Worm (Caenorhabditis elegans): Measurements from ENCODE around the gene Y111B2A.12.
A peak's percentile ranks its signal among the peaks of the same experiment; 100 is the strongest.

The Y111B2A.12 gene

ce11 chrIII:12624466-12624865 lies 15.4 kb downstream of the Y111B2A.12 start, which contains the start of gene gtf-2A2:
TSS of gene gtf-2A2 (plus strand) at chrIII:12624766.
- TF ChIP-seq lsy-2 (tag; optimal IDR thresholded peaks at IDR 0.05) (no peak), nhr-11 (tag; optimal IDR thresholded peaks at IDR 0.05) (no peak), sdz-12 (GFP tag; optimal IDR thresholded peaks at IDR 0.05) (no peak), nhr-111 (GFP tag; optimal IDR thresholded peaks at IDR 0.05) (no peak), ZK337.2 (GFP tag; IDR thresholded peaks at IDR 0.05) (no peak), daf-12 (tag; optimal IDR thresholded peaks at IDR 0.05) (no peak), lin-29 (GFP tag; IDR thresholded peaks at IDR 0.05) (no peak), madf-9 (GFP tag; conservative IDR thresholded peaks at IDR 0.05) (no peak), attf-4 (tag; optimal IDR thresholded peaks at IDR 0.05) (no peak), nhr-42 (GFP tag; IDR thresholded peaks at IDR 0.05) (no peak), egl-43 (GFP tag; IDR thresholded peaks at IDR 0.05) (no peak), Y48G9A.11 (GFP tag; IDR thresholded peaks at IDR 0.05) (no peak), dmd-8 (GFP tag; IDR thresholded peaks at IDR 0.05) (no peak)

ce11 chrIII:12625875-12626649 lies 17.0 kb downstream of the Y111B2A.12 start, which contains the start of gene pqn-80:
TSS of gene pqn-80 (plus strand) at chrIII:12626568.
- TF ChIP-seq D1046.2 (GFP tag; IDR thresholded peaks at IDR 0.05): no peak
- TF ChIP-seq arid-1 (GFP tag; conservative IDR thresholded peaks at IDR 0.05): no peak
- TF ChIP-seq aha-1 (tag): peak; percentile 68
- peak in 1 of 2 experiments; percentile 36 for TF ChIP-seq unc-62 (GFP tag; optimal IDR thresholded peaks at IDR 0.05 in 1 of 2)
- TF ChIP-seq unc-62 (tag; optimal IDR thresholded peaks at IDR 0.05): no peak
- TF ChIP-seq lsy-2 (tag; optimal IDR thresholded peaks at IDR 0.05): peak in 1 of 2 experiments; percentile 84
- TF ChIP-seq mes-2 (tag; optimal IDR thresholded peaks at IDR 0.05; ENCODE audit: poor library complexity, severe bottlenecking): peak; percentile 64
- TF ChIP-seq T26A8.4 (GFP tag; IDR thresholded peaks at IDR 0.05): 0 out of 2 replicates have a peak, but pooled peaks have one; percentile 21
- no peak for TF ChIP-seq sdz-12 (GFP tag; optimal IDR thresholded peaks at IDR 0.05)
- no peak for TF ChIP-seq F10B5.3 (tag; optimal IDR thresholded peaks at IDR 0.05)
- no peak for TF ChIP-seq nhr-111 (GFP tag; optimal IDR thresholded peaks at IDR 0.05)
- peak; percentile 22 for TF ChIP-seq dve-1 (tag; optimal IDR thresholded peaks at IDR 0.05; ENCODE audit: insufficient read depth)
- TF ChIP-seq fkh-10 (GFP tag; optimal IDR thresholded peaks at IDR 0.05): peak; percentile 24
- peak; percentile 45 for TF ChIP-seq mep-1 (tag; optimal IDR thresholded peaks at IDR 0.05)
- 0 out of 2 replicates have a peak, but pooled peaks have one; percentile 38 for TF ChIP-seq mdt-29 (GFP tag; IDR thresholded peaks at IDR 0.05)
- TF ChIP-seq hmg-1.1 (GFP tag; IDR thresholded peaks at IDR 0.05): peak; percentile 20; the same call in 1 of the 2 replicates
- no peak for TF ChIP-seq ztf-11 (tag; optimal IDR thresholded peaks at IDR 0.05)
- peak; percentile 11 for TF ChIP-seq rbr-2 (tag; optimal IDR thresholded peaks at IDR 0.05)
- TF ChIP-seq T20F7.1 (GFP tag; optimal IDR thresholded peaks at IDR 0.05): no peak
- peak; percentile 94 for TF ChIP-seq dpl-1 (GFP tag; optimal IDR thresholded peaks at IDR 0.05)
- peak; percentile 8 for TF ChIP-seq nhr-6 (tag; optimal IDR thresholded peaks at IDR 0.05)
- TF ChIP-seq dmd-9 (GFP tag; IDR thresholded peaks at IDR 0.05): 0 out of 2 replicates have a peak, but pooled peaks have one; percentile 30
- no peak for TF ChIP-seq set-16 (GFP tag; IDR thresholded peaks at IDR 0.05)
- peak; percentile 96 for TF ChIP-seq lin-38 (GFP tag; IDR thresholded peaks at IDR 0.05)
- TF ChIP-seq jun-1 (tag; optimal IDR thresholded peaks at IDR 0.05): no peak
- TF ChIP-seq hlh-30 (tag; optimal IDR thresholded peaks at IDR 0.05; ENCODE audit: insufficient read depth): peak; percentile 48
- peak; percentile 9 for TF ChIP-seq lin-13 (GFP tag; optimal IDR thresholded peaks at IDR 0.05)
- TF ChIP-seq attf-4 (tag; optimal IDR thresholded peaks at IDR 0.05): no peak
- 0 out of 2 replicates have a peak, but pooled peaks have one; percentile 38 for TF ChIP-seq Y48G9A.11 (GFP tag; IDR thresholded peaks at IDR 0.05)

DNA sequence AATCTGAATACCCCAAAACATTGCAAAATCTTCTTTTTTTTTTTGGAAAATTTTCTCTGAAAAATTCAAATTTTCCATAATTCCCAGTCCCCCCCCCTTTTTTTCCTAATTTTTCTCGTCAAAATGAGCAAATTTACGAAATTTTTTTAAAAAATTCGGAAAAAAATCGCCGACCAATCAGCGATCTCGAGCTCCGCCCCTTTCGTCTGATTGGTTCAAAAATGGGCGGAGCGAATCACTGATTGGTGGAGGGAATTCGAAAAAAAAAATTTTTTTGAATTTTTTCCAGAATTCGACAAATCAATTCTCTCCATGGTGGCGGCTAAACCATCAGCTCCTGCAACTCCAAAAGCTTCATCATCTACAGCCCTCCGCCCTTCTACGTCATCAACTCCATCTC lies 29.5 kb downstream of the Y111B2A.12 start:
- TF ChIP-seq fkh-10 (GFP tag; optimal IDR thresholded peaks at IDR 0.05): no peak
- no peak for TF ChIP-seq daf-16 (GFP tag; optimal IDR thresholded peaks at IDR 0.05)
- no peak for TF ChIP-seq daf-16 (tag; optimal IDR thresholded peaks at IDR 0.05)
- TF ChIP-seq lsy-2 (tag; optimal IDR thresholded peaks at IDR 0.05): no peak
- TF ChIP-seq dpl-1 (GFP tag; optimal IDR thresholded peaks at IDR 0.05): no peak
- TF ChIP-seq nhr-28 (tag; optimal IDR thresholded peaks at IDR 0.05): no peak
- TF ChIP-seq nhr-41 (GFP tag; IDR thresholded peaks at IDR 0.05): no peak

All from whole organism, L4 larva.